Worm (Caenorhabditis elegans): Measurements from ENCODE around the gene sorf-2.

ce11 chrIII:5341382-5341781 is 15.0 kb downstream of the sorf-2 start, which contains the start of gene ZK121.2:
- TF ChIP-seq tab-1 (GFP tag; IDR thresholded peaks at IDR 0.05) = no peak
- TF ChIP-seq ztf-29 (GFP tag; IDR thresholded peaks at IDR 0.05) = no peak
- TF ChIP-seq ref-1 (GFP tag; conservative IDR thresholded peaks at IDR 0.05) = no peak
